Fruit fly (Drosophila melanogaster) whole organism, prepupa: ENCODE results near the gene Elo68beta.
A peak's percentile ranks its signal among the peaks of the same experiment; 100 is the strongest.

ENCODE experiments used
- CG11294 ChIP-seq: fragments of 200-800 bp; sonication (Bioruptor generic); IDR thresholded peaks from 2 replicates; pipeline ENCODE4 v1.3.6; 2022; ENCODE audit warnings: missing biosample characterization, missing genetic modification characterization
- CG31627 ChIP-seq: fragments of 200-800 bp; sonication (Bioruptor generic); optimal IDR thresholded peaks from 3 replicates; lab custom pipeline; 2016; ENCODE audit warnings: missing biosample characterization, missing genetic modification characterization
- CG6276 ChIP-seq: fragments of 200-800 bp; sonication (Bioruptor generic); optimal IDR thresholded peaks from 2 replicates; lab custom pipeline; 2017; ENCODE audit warnings: missing biosample characterization, mild to moderate bottlenecking, missing genetic modification characterization
- Ets96B ChIP-seq: fragments of 200-800 bp; optimal IDR thresholded peaks from 2 replicates; lab custom pipeline; 2019; ENCODE audit warnings: missing biosample characterization, mild to moderate bottlenecking, missing genetic modification characterization, moderate library complexity
- acj6 ChIP-seq: fragments of 200-800 bp; sonication (Bioruptor generic); optimal IDR thresholded peaks from 3 replicates; lab custom pipeline; 2016; ENCODE audit warnings: missing biosample characterization, missing genetic modification characterization
- fd59A ChIP-seq: fragments of 200-800 bp; sonication (Bioruptor generic); optimal IDR thresholded peaks from 2 replicates; lab custom pipeline; 2017; ENCODE audit warnings: missing biosample characterization, mild to moderate bottlenecking, missing genetic modification characterization, missing genetic modification reagents

DNA sequence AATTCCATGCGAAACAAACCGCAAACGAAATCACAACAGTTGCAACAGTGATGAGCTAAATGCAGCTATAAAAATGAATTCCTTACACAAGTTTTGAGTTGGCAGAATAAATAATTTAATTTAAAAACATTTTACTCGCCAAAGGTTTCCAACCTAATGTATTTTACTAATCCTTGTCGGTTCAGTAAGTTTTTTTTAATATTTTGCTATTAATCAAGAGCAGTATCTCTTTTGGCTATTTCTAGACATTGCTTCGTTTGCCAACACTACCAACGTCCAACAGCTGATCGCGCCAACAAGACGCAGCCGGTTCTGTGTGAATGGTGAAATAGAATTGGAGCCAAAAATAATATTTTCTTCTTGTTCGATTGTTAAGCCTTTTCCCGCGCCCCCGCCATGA is 36.8 kb downstream of the Elo68beta start, which contains the start of the genes CG32075, CG45101 and SuUR:
- peak; percentile 80; the same call in 1 of the 2 replicates for TF ChIP-seq CG11294 (GFP tag; lab: Robert Waterston, UW)
- peak; percentile 92 for TF ChIP-seq CG31627
- TF ChIP-seq Ets96B, result peak; percentile 75
- TF ChIP-seq CG6276 (GFP tag; lab: Kevin White, UChicago), result no peak
- peak; percentile 88 for TF ChIP-seq acj6 (GFP tag; lab: Kevin White, UChicago)
- TF ChIP-seq fd59A (GFP tag; lab: Kevin White, UChicago), result peak; percentile 39
